Fruit fly (Drosophila melanogaster) whole organism, adult: Measurements from ENCODE around the gene hid.

Source experiments
- CG33017 ChIP-seq: fragments of 200-800 bp; sonication (Bioruptor generic); optimal IDR thresholded peaks from 2 replicates; lab custom pipeline; 2018; ENCODE audit warnings: missing biosample characterization, mild to moderate bottlenecking, missing genetic modification characterization, moderate library complexity
- CG7045 ChIP-seq: fragments of 200-800 bp; sonication (Bioruptor generic); optimal IDR thresholded peaks from 2 replicates; lab custom pipeline; 2017; ENCODE audit warnings: missing biosample characterization, mild to moderate bottlenecking, missing genetic modification characterization
- CG7101 ChIP-seq: fragments of 200-800 bp; sonication (Bioruptor generic); optimal IDR thresholded peaks from 2 replicates; lab custom pipeline; 2018; ENCODE audit warnings: missing biosample characterization, mild to moderate bottlenecking, missing genetic modification characterization, moderate library complexity
- Clk ChIP-seq: fragments of 200-800 bp; sonication (Bioruptor generic); optimal IDR thresholded peaks from 2 replicates; lab custom pipeline; 2017; ENCODE audit warnings: missing biosample characterization, missing genetic modification characterization
- cic ChIP-seq: fragments of 200-800 bp; sonication (Bioruptor generic); optimal IDR thresholded peaks from 2 replicates; lab custom pipeline; 2017; ENCODE audit warnings: missing biosample characterization, mild to moderate bottlenecking, missing genetic modification characterization, moderate library complexity
- cnc ChIP-seq, 2 experiments: fragments of >200 bp; optimal IDR thresholded peaks; 2 replicates each; lab custom pipeline; 2017
- kay ChIP-seq: fragments of 200-800 bp; sonication (Bioruptor generic); peaks from one replicate; lab custom pipeline; 2016; ENCODE audit warnings: missing biosample characterization, missing genetic modification characterization, borderline replicate concordance

DNA sequence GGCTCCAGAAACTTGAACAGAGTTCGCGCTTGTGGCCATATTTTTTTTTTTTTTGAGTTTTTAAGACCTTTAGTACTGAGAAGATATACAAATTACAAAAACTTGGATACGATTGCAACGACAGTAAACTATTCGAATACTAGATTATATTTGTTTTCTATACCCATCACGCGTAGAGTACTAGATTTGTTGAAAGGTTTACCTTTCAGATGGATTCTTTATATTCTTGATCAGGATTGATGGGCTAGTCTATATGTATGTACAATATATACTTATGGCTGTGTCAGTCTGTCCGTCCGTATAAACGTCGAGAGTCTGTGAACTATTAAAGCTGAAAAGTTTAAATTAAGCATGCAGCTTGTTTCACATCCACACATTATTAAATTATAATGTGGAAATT is 63.6 kb downstream of the hid start, which contains the start of gene CG42853:
- TF ChIP-seq CG7045 (GFP tag; lab: Kevin White, UChicago): no peak
- TF ChIP-seq kay: no peak
- no peak for TF ChIP-seq cnc (optimal IDR thresholded peaks at IDR 0.05; lab: Kevin White, UChicago)
- TF ChIP-seq CG7101 (tag; lab: Kevin White, UChicago): no peak
- TF ChIP-seq CG33017: no peak
- TF ChIP-seq Clk (GFP tag; lab: Kevin White, UChicago): no peak
- no peak for TF ChIP-seq cic (GFP tag; lab: Kevin White, UChicago)
